Worm (Caenorhabditis elegans): ENCODE results near the gene C33F10.14.

DNA sequence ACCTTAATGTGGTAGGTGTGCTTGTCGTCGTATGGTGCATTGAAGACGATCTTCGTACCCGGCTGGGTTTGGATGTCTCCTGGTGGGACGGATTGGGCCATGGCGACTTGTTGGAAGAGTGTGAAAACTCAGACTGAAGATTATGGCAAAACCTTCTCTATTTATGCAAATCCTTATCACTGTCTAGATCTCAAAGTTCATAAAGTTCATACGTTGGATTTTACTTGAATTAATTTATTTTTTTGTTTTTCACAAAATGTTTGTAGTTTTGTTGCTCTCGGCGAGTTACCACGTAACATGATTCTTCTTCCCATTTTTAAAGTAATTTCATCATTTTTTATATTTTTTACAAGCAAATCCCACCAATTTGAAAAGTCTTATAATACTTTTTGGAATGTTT is 11.0 kb upstream of the C33F10.14 start, which contains the start of gene msp-3:
- TF ChIP-seq egrh-3 (GFP tag; IDR thresholded peaks at IDR 0.05), result no peak
- no peak for TF ChIP-seq nhr-120 (GFP tag; IDR thresholded peaks at IDR 0.05)
- TF ChIP-seq pha-4 (tag; optimal IDR thresholded peaks at IDR 0.05), result no peak
- no peak for TF ChIP-seq sea-2 (GFP tag; IDR thresholded peaks at IDR 0.05)
- TF ChIP-seq nfya-1 (tag; optimal IDR thresholded peaks at IDR 0.05; ENCODE audit: borderline replicate concordance, insufficient read depth), result no peak
- TF ChIP-seq C17E4.6 (GFP tag; IDR thresholded peaks at IDR 0.05), result no peak

All from whole organism, young adult.